Worm (Caenorhabditis elegans) whole organism, mixed stage, embryonic: Measurements from ENCODE around the gene T05G5.4.

Experiments
- bed-3 ChIP-seq: fragments of 200-800 bp; sonication (Bioruptor generic); optimal IDR thresholded peaks from 3 replicates; lab custom pipeline; 2018; ENCODE audit warnings: mild to moderate bottlenecking, missing genetic modification characterization, moderate library complexity, missing compliant biosample characterization
- elt-1 ChIP-seq: sonication (generic microtip); optimal IDR thresholded peaks from 2 replicates; lab custom pipeline; 2017; ENCODE audit warnings: missing genetic modification characterization, mild to moderate bottlenecking, missing compliant biosample characterization, antibody characterized with exemption, moderate library complexity, borderline replicate concordance; ENCODE audit not compliant: insufficient read depth
- nhr-12 ChIP-seq: fragments of 150-350 bp; optimal IDR thresholded peaks from 2 replicates; lab custom pipeline; 2014; ENCODE audit warnings: missing biosample characterization, missing genetic modification characterization
- nhr-76 ChIP-seq: sonication (generic microtip); optimal IDR thresholded peaks from 2 replicates; lab custom pipeline; 2017; ENCODE audit warnings: missing biosample characterization, missing genetic modification characterization
- pha-4 ChIP-seq: fragments of 150-350 bp; optimal IDR thresholded peaks from 2 replicates; lab custom pipeline; 2018; ENCODE audit warnings: missing biosample characterization, missing genetic modification reagents, missing genetic modification characterization

- no peak for TF ChIP-seq elt-1 (tag; lab: Kevin White, UChicago)
- no peak for TF ChIP-seq bed-3 (GFP tag; lab: Kevin White, UChicago)
- no peak for TF ChIP-seq pha-4 (tag; lab: Kevin White, UChicago)
- TF ChIP-seq nhr-12 (tag; lab: Kevin White, UChicago): no peak
- no peak for TF ChIP-seq nhr-76 (tag; lab: Kevin White, UChicago)
Observed at ce11 chrIII:9748694-9749093, at the start of gene T05G5.4.
